Fruit fly (Drosophila melanogaster) whole organism, pupa: ENCODE measurements around the gene CG42834.

ENCODE experiments used
- CG14655 ChIP-seq: fragments of 200-800 bp; sonication (Bioruptor generic); optimal IDR thresholded peaks from 3 replicates; lab custom pipeline; 2017; ENCODE audit warnings: mild to moderate bottlenecking, missing biosample characterization, missing genetic modification reagents, missing genetic modification characterization
- CG17806 ChIP-seq: fragments of 200-800 bp; sonication (Bioruptor generic); optimal IDR thresholded peaks from 2 replicates; lab custom pipeline; 2018; ENCODE audit warnings: missing biosample characterization, mild to moderate bottlenecking, missing genetic modification characterization, moderate library complexity
- CG32121 ChIP-seq: fragments of 200-800 bp; sonication (Bioruptor generic); IDR thresholded peaks from 2 replicates; pipeline ENCODE4 v1.3.6; 2022; ENCODE audit warnings: missing biosample characterization, missing genetic modification characterization
- CG34367 ChIP-seq: fragments of 200-800 bp; sonication (Bioruptor generic); optimal IDR thresholded peaks from 2 replicates; lab custom pipeline; 2018; ENCODE audit warnings: missing biosample characterization, mild to moderate bottlenecking, missing genetic modification characterization
- CG4496 ChIP-seq: fragments of 200-800 bp; sonication (Bioruptor generic); IDR thresholded peaks from 3 replicates; pipeline ENCODE4 v1.3.6; 2022; ENCODE audit warnings: missing biosample characterization, missing genetic modification characterization
- CG8159 ChIP-seq: fragments of 200-800 bp; sonication (Bioruptor generic); optimal IDR thresholded peaks from 3 replicates; lab custom pipeline; 2018; ENCODE audit warnings: missing biosample characterization, mild to moderate bottlenecking, missing genetic modification characterization, moderate library complexity
- CG8301 ChIP-seq: fragments of 200-800 bp; sonication (Bioruptor generic); optimal IDR thresholded peaks from 2 replicates; lab custom pipeline; 2018; ENCODE audit warnings: missing biosample characterization, mild to moderate bottlenecking, missing genetic modification characterization
- CG9948 ChIP-seq: fragments of 200-800 bp; sonication (Bioruptor generic); optimal IDR thresholded peaks from 2 replicates; lab custom pipeline; 2018; ENCODE audit warnings: missing biosample characterization, mild to moderate bottlenecking, missing genetic modification characterization, moderate library complexity
- EcR ChIP-seq: fragments of 200-800 bp; sonication (Bioruptor generic); optimal IDR thresholded peaks from 3 replicates; lab custom pipeline; 2019; ENCODE audit warnings: missing biosample characterization, missing genetic modification characterization, mild to moderate bottlenecking, moderate library complexity, missing genetic modification reagents
- Ets98B ChIP-seq: fragments of 200-800 bp; sonication (Bioruptor generic); IDR thresholded peaks from 2 replicates; pipeline ENCODE4 v1.3.6; 2022; ENCODE audit warnings: missing biosample characterization, missing genetic modification characterization
- Pif1A ChIP-seq: fragments of 200-800 bp; sonication (Bioruptor generic); optimal IDR thresholded peaks from 3 replicates; lab custom pipeline; 2016; ENCODE audit warnings: missing biosample characterization, missing genetic modification characterization
- Pif1B ChIP-seq: fragments of 200-800 bp; sonication (Bioruptor generic); optimal IDR thresholded peaks from 3 replicates; lab custom pipeline; 2016; ENCODE audit warnings: missing biosample characterization, missing genetic modification characterization
- Snoo ChIP-seq: fragments of 200-800 bp; sonication (Bioruptor generic); optimal IDR thresholded peaks from 3 replicates; lab custom pipeline; 2017; ENCODE audit warnings: missing biosample characterization, mild to moderate bottlenecking, missing genetic modification characterization, inconsistent platforms
- rn ChIP-seq: fragments of 200-800 bp; sonication (Bioruptor generic); IDR thresholded peaks from 2 replicates; pipeline ENCODE4 v1.3.6; 2022; ENCODE audit warnings: missing biosample characterization, missing genetic modification characterization

- TF ChIP-seq rn (GFP tag; lab: Robert Waterston, UW) = no peak
- TF ChIP-seq CG32121 (GFP tag; lab: Robert Waterston, UW) = no peak
- TF ChIP-seq CG9948 = no peak
- no peak for TF ChIP-seq CG34367 (tag; lab: Kevin White, UChicago)
- no peak for TF ChIP-seq CG4496 (GFP tag; lab: Robert Waterston, UW)
- TF ChIP-seq EcR (GFP tag; lab: Kevin White, UChicago) = no peak
- no peak for TF ChIP-seq Pif1A (GFP tag; lab: Kevin White, UChicago)
- TF ChIP-seq CG8159 (tag; lab: Kevin White, UChicago) = no peak
- no peak for TF ChIP-seq Snoo (tag; lab: Kevin White, UChicago)
- TF ChIP-seq Pif1B (GFP tag; lab: Kevin White, UChicago) = no peak
- TF ChIP-seq Ets98B = no peak
- no peak for TF ChIP-seq CG8301 (tag; lab: Kevin White, UChicago)
- no peak for TF ChIP-seq CG17806
- no peak for TF ChIP-seq CG14655 (GFP tag; lab: Kevin White, UChicago)
Observed at dm6 chr3R:17420338-17420737, 1.8 kb downstream of the CG42834 start, which contains the start of gene CG42835.
